Fruit fly (Drosophila melanogaster) S2 (cell line): ENCODE data around the gene CG43844.

ENCODE experiments used
- CG8478 ChIP-seq: fragments of >200 bp; optimal IDR thresholded peaks from 2 replicates; lab custom pipeline; 2018
- CTCF ChIP-seq, 2 experiments: fragments of >200 bp; optimal IDR thresholded peaks; 2 replicates each; lab custom pipeline; 2018

DNA sequence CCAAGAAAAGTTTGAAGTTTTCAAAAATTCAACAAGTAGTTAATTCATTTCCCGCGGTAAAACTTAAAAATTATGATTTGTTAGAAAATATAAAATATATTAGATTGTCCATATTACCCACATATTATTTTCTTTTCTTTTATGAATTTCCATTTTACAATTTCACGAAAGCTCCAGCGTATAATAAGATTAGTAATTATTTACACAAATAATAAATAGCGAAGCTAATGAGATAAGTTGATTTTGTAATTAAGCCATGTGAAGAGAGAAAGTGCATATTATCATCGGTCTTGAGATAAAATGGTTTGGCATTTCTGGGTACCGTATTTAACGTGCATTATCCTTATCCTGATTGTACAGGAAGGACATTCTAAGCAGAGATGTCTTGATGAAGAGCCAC lies 22.2 kb downstream of the CG43844 start, which contains the start of gene Qsox3:
- no peak for TF ChIP-seq CG8478 (lab: Kevin White, UChicago)
- no peak for TF ChIP-seq CTCF (optimal IDR thresholded peaks at IDR 0.05; lab: Kevin White, UChicago)
